Worm (Caenorhabditis elegans) whole organism, midembryonic: ENCODE results near the gene gck-2.

ENCODE experiments used
- flt-1 ChIP-seq: fragments of 200-800 bp; sonication (Bioruptor generic); IDR thresholded peaks from 2 replicates; pipeline ENCODE4 v1.3.6; 2022; ENCODE audit warnings: missing genetic modification characterization, missing compliant biosample characterization
- ztf-29 ChIP-seq: fragments of 200-800 bp; sonication (Bioruptor generic); IDR thresholded peaks from 2 replicates; pipeline ENCODE4 v1.3.6; 2022; ENCODE audit warnings: missing genetic modification reagents, missing genetic modification characterization, missing compliant biosample characterization

DNA sequence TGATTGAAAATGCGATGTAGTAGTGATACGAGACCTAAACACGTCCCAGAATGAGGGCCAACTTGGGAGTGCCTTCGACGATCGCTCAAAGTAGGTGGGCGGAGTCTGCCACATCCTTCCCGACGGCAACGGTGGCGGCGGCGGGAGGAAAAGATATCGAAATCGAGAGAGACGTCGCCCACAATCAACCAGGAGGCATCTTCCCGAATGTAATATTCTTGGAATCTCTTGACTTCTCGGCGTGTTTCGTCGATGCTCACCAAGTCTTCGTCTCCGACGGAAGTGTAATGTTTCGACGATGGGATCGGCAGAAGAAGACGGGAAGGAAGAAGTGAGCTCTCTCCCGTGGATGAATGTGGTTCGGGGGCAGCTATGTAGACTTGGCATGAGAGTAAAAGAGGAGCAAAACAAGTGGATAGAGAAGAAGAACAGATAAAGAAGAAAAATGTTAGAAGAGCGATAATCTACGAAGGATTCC lies 24.0 kb downstream of the gck-2 start, which contains the start of the genes T25F10.1 and clik-1:
- TF ChIP-seq flt-1 (GFP tag; lab: Robert Waterston, UW) (no peak), ztf-29 (no peak)
